Worm (Caenorhabditis elegans): ENCODE data around the gene C09H5.7.

The C09H5.7 gene

ce11 chrV:8039085-8039525 is 45.9 kb downstream of the C09H5.7 start (continued):
- TF ChIP-seq tra-1 (GFP tag; IDR thresholded peaks at IDR 0.05) (peak; percentile 19; the same call in 1 of the 2 replicates), php-3 (GFP tag; IDR thresholded peaks at IDR 0.05) (no peak), spr-3 (GFP tag; optimal IDR thresholded peaks at IDR 0.05) (no peak), egl-43 (GFP tag; IDR thresholded peaks at IDR 0.05) (no peak), T20F7.1 (GFP tag; optimal IDR thresholded peaks at IDR 0.05) (no peak), ceh-20 (GFP tag; IDR thresholded peaks at IDR 0.05) (no peak), zag-1 (tag; optimal IDR thresholded peaks at IDR 0.05) (no peak), sdz-12 (GFP tag; optimal IDR thresholded peaks at IDR 0.05) (no peak), F44E2.7 (GFP tag; IDR thresholded peaks at IDR 0.05) (no peak), tag-97 (GFP tag; IDR thresholded peaks at IDR 0.05) (no peak), pha-4 (GFP tag; IDR thresholded peaks at IDR 0.05) (0 out of 2 replicates have a peak, but pooled peaks have one; percentile 9), pha-4 (tag; optimal IDR thresholded peaks at IDR 0.05) (no peak), vab-7 (GFP tag; IDR thresholded peaks at IDR 0.05) (no peak), hmg-1.1 (GFP tag; IDR thresholded peaks at IDR 0.05) (no peak), F49E8.2 (tag; optimal IDR thresholded peaks at IDR 0.05; ENCODE audit: borderline replicate concordance) (no peak), mes-2 (tag; optimal IDR thresholded peaks at IDR 0.05; ENCODE audit: poor library complexity, severe bottlenecking) (peak; percentile 0), fos-1 (tag; optimal IDR thresholded peaks at IDR 0.05) (no peak), Y105C5A.15 (GFP tag; IDR thresholded peaks at IDR 0.05) (no peak), daf-12 (tag; optimal IDR thresholded peaks at IDR 0.05) (no peak), mxl-3 (GFP tag; optimal IDR thresholded peaks at IDR 0.05) (no peak), ceh-32 (tag; optimal IDR thresholded peaks at IDR 0.05; ENCODE audit: poor library complexity) (no peak), jun-1 (tag; optimal IDR thresholded peaks at IDR 0.05) (no peak), cey-2 (tag; optimal IDR thresholded peaks at IDR 0.05; ENCODE audit: borderline replicate concordance, insufficient read depth) (no peak), F26F4.8 (GFP tag; conservative IDR thresholded peaks at IDR 0.05) (no peak), nhr-11 (tag; optimal IDR thresholded peaks at IDR 0.05) (no peak), unc-130 (GFP tag; optimal IDR thresholded peaks at IDR 0.05) (no peak), Y5F2A.4 (GFP tag; optimal IDR thresholded peaks at IDR 0.05) (no peak), zfp-2 (tag; optimal IDR thresholded peaks at IDR 0.05) (no peak), Y48G9A.11 (GFP tag; IDR thresholded peaks at IDR 0.05) (no peak), mep-1 (tag; optimal IDR thresholded peaks at IDR 0.05) (peak; percentile 79), nhr-6 (tag; optimal IDR thresholded peaks at IDR 0.05) (no peak), skn-1 (tag; optimal IDR thresholded peaks at IDR 0.05) (no peak), lin-15B (tag; optimal IDR thresholded peaks at IDR 0.05) (no peak), pqm-1 (tag; optimal IDR thresholded peaks at IDR 0.05) (no peak), madf-5 (GFP tag; IDR thresholded peaks at IDR 0.05) (no peak), daf-8 (GFP tag; IDR thresholded peaks at IDR 0.05) (no peak), dmd-9 (GFP tag; IDR thresholded peaks at IDR 0.05) (no peak), aha-1 (tag) (peak; percentile 52), lin-39 (tag; optimal IDR thresholded peaks at IDR 0.05) (no peak), zip-11 (GFP tag; IDR thresholded peaks at IDR 0.05) (no peak), lin-38 (GFP tag; IDR thresholded peaks at IDR 0.05) (no peak; the same call in 1 of the 2 replicates), lir-3 (tag; optimal IDR thresholded peaks at IDR 0.05) (no peak), ceh-62 (tag; optimal IDR thresholded peaks at IDR 0.05) (no peak), ces-1 (GFP tag; optimal IDR thresholded peaks at IDR 0.05) (no peak), dmd-8 (GFP tag; IDR thresholded peaks at IDR 0.05) (no peak), dve-1 (tag; optimal IDR thresholded peaks at IDR 0.05; ENCODE audit: insufficient read depth) (peak; percentile 16), ztf-7 (tag; optimal IDR thresholded peaks at IDR 0.05) (no peak), ztf-11 (tag; optimal IDR thresholded peaks at IDR 0.05) (no peak), nhr-28 (tag; optimal IDR thresholded peaks at IDR 0.05) (no peak), ZK546.5 (tag; optimal IDR thresholded peaks at IDR 0.05) (no peak), T26A8.4 (GFP tag; IDR thresholded peaks at IDR 0.05) (peak; percentile 57; the same call in 1 of the 2 replicates), duxl-1 (tag; optimal IDR thresholded peaks at IDR 0.05; ENCODE audit: poor library complexity) (peak; percentile 83)
